Fruit fly (Drosophila melanogaster) Kc167 (cell line): Measurements from ENCODE around the gene CG4613.

Source experiments
- Sin3A ChIP-seq: fragments of >200 bp; optimal IDR thresholded peaks from 2 replicates; lab custom pipeline; 2018; ENCODE audit warnings: missing external identifiers
- h ChIP-seq: fragments of >200 bp; optimal IDR thresholded peaks from 3 replicates; lab custom pipeline; 2018; ENCODE audit warnings: missing external identifiers
- insv ChIP-seq: fragments of >200 bp; optimal IDR thresholded peaks from 3 replicates; lab custom pipeline; 2018; ENCODE audit warnings: missing external identifiers

dm6 chr3L:14552925-14553239 lies 31.4 kb upstream of the CG4613 start:
- no peak for TF ChIP-seq h (lab: Kevin White, UChicago)
- TF ChIP-seq insv (lab: Kevin White, UChicago) = no peak
- no peak for TF ChIP-seq Sin3A (lab: Kevin White, UChicago)
